Fruit fly (Drosophila melanogaster): Measurements from ENCODE around the gene CG13807.
A peak's percentile ranks its signal among the peaks of the same experiment; 100 is the strongest.

Gene CG13807

dm6 chr3L:2265692-2266444 lies 3.1 kb downstream of the CG13807 start, which contains the start of the genes ecd and CG13806 (continued):
- TF ChIP-seq CG10366 (GFP tag; IDR thresholded peaks at IDR 0.05) = peak; percentile 35; the same call in 1 of the 2 replicates
- no peak for TF ChIP-seq CG18476 (GFP tag; optimal IDR thresholded peaks at IDR 0.05)
- TF ChIP-seq CG15269 (tag; optimal IDR thresholded peaks at IDR 0.05) = no peak
- no peak for TF ChIP-seq CG5953 (GFP tag; IDR thresholded peaks at IDR 0.05)
- peak; percentile 30; the same call in 1 of the 2 replicates for TF ChIP-seq ttk (GFP tag; IDR thresholded peaks at IDR 0.05)
- TF ChIP-seq Oli (tag; optimal IDR thresholded peaks at IDR 0.05) = no peak
- TF ChIP-seq wek (GFP tag; optimal IDR thresholded peaks at IDR 0.05) = no peak
- TF ChIP-seq unc-4 (GFP tag; IDR thresholded peaks at IDR 0.05; ENCODE audit: partially characterized antibody) = peak; percentile 92
- no peak for TF ChIP-seq shn (GFP tag; optimal IDR thresholded peaks at IDR 0.05)
- TF ChIP-seq mirr (GFP tag; optimal IDR thresholded peaks at IDR 0.05) = peak; percentile 11
- TF ChIP-seq Fer1 (GFP tag; optimal IDR thresholded peaks at IDR 0.05) = no peak
- no peak for TF ChIP-seq CG3281 (GFP tag; optimal IDR thresholded peaks at IDR 0.05)
- peak; percentile 12 for TF ChIP-seq CG11398 (GFP tag; optimal IDR thresholded peaks at IDR 0.05)
- TF ChIP-seq CG32767 (GFP tag; IDR thresholded peaks at IDR 0.05) = no peak
- peak; percentile 51 for TF ChIP-seq CG9609 (GFP tag; optimal IDR thresholded peaks at IDR 0.05)
- TF ChIP-seq maf-S (GFP tag; optimal IDR thresholded peaks at IDR 0.05) = peak; percentile 53
- no peak for TF ChIP-seq Neu2 (GFP tag; optimal IDR thresholded peaks at IDR 0.05; ENCODE audit: borderline replicate concordance)
- TF ChIP-seq Side (GFP tag; optimal IDR thresholded peaks at IDR 0.05) = peak; percentile 17
- no peak for TF ChIP-seq CG30431 (GFP tag; optimal IDR thresholded peaks at IDR 0.05)
- no peak for TF ChIP-seq CG6813 (GFP tag; optimal IDR thresholded peaks at IDR 0.05)
- TF ChIP-seq CG8765 (GFP tag; IDR thresholded peaks at IDR 0.05) = no peak; the same call in 1 of the 2 replicates
- TF ChIP-seq BtbVII (GFP tag; optimal IDR thresholded peaks at IDR 0.05) = no peak
- TF ChIP-seq CG11696 (GFP tag; IDR thresholded peaks at IDR 0.05) = no peak
- TF ChIP-seq hth (optimal IDR thresholded peaks at IDR 0.05) = no peak
- TF ChIP-seq zf30C (GFP tag; optimal IDR thresholded peaks at IDR 0.05) = no peak
- no peak for TF ChIP-seq Sox100B (GFP tag; optimal IDR thresholded peaks at IDR 0.05)
- 0 out of 2 replicates have a peak, but pooled peaks have one; percentile 45 for TF ChIP-seq CG14441 (GFP tag; IDR thresholded peaks at IDR 0.05)
- TF ChIP-seq Hey (tag; optimal IDR thresholded peaks at IDR 0.05) = no peak
- TF ChIP-seq oc (tag; optimal IDR thresholded peaks at IDR 0.05) = no peak
- TF ChIP-seq bowl (GFP tag; IDR thresholded peaks at IDR 0.05) = no peak
- no peak for TF ChIP-seq lab (GFP tag; optimal IDR thresholded peaks at IDR 0.05)
- no peak for TF ChIP-seq gce (GFP tag; IDR thresholded peaks at IDR 0.05)
- no peak for TF ChIP-seq Kr (GFP tag; optimal IDR thresholded peaks at IDR 0.05)
- peak; percentile 75 for TF ChIP-seq CG32532 (GFP tag; IDR thresholded peaks at IDR 0.05)
- no peak for TF ChIP-seq CG7271 (tag; optimal IDR thresholded peaks at IDR 0.05)
- TF ChIP-seq CG17612 (GFP tag; IDR thresholded peaks at IDR 0.05) = no peak
- TF ChIP-seq CG13894 (tag; optimal IDR thresholded peaks at IDR 0.05) = peak; percentile 34
- no peak for TF ChIP-seq Asciz (GFP tag; optimal IDR thresholded peaks at IDR 0.05)
- TF ChIP-seq CG3065 (GFP tag; optimal IDR thresholded peaks at IDR 0.05) = peak; percentile 77
- peak; percentile 24 for TF ChIP-seq disco-r (GFP tag; optimal IDR thresholded peaks at IDR 0.05)
- TF ChIP-seq h (optimal IDR thresholded peaks at IDR 0.05) = no peak
- TF ChIP-seq Scr (GFP tag; IDR thresholded peaks at IDR 0.05; ENCODE audit: partially characterized antibody) = peak; percentile 91
- TF ChIP-seq CrebB (tag; optimal IDR thresholded peaks at IDR 0.05) = no peak
- TF ChIP-seq crol (GFP tag; IDR thresholded peaks at IDR 0.05) = no peak
- TF ChIP-seq twi (tag; optimal IDR thresholded peaks at IDR 0.05) = no peak
- no peak for TF ChIP-seq CG17361 (GFP tag; IDR thresholded peaks at IDR 0.05)
- TF ChIP-seq CG6254 (GFP tag; optimal IDR thresholded peaks at IDR 0.05) = no peak
- TF ChIP-seq Hsf (GFP tag; optimal IDR thresholded peaks at IDR 0.05) = peak; percentile 49
- TF ChIP-seq H2.0 (GFP tag; IDR thresholded peaks at IDR 0.05) = no peak
- peak; percentile 23; the same call in 1 of the 2 replicates for TF ChIP-seq CG6272 (GFP tag; IDR thresholded peaks at IDR 0.05)
- TF ChIP-seq vfl (GFP tag; optimal IDR thresholded peaks at IDR 0.05) = peak; percentile 39

Data from whole organism, embryonic.